Worm (Caenorhabditis elegans) whole organism, L3 larva: Measurements from ENCODE around the gene com-1.

ENCODE experiments used
- ama-1 ChIP-seq: fragments of 150-350 bp; optimal IDR thresholded peaks from 2 replicates; lab custom pipeline; 2018
- elt-3 ChIP-seq, 3 experiments: fragments of 150-350 bp in 1 of 3; sonication (generic microtip) in 2 of 3; optimal IDR thresholded peaks; 2 replicates in 2 of 3; 4 replicates in 1 of 3; lab custom pipeline; 2014 to 2017; ENCODE audit warnings: missing biosample characterization in 3 of 3, missing genetic modification characterization in 3 of 3
- fos-1 ChIP-seq: fragments of 150-350 bp; optimal IDR thresholded peaks from 2 replicates; lab custom pipeline; 2014; ENCODE audit warnings: missing biosample characterization, missing genetic modification characterization
- mdl-1 ChIP-seq: fragments of 150-350 bp; optimal IDR thresholded peaks from 2 replicates; lab custom pipeline; 2014; ENCODE audit warnings: missing biosample characterization, missing genetic modification characterization
- pqm-1 ChIP-seq: fragments of 150-350 bp; optimal IDR thresholded peaks from 2 replicates; lab custom pipeline; 2017; ENCODE audit warnings: missing biosample characterization, missing genetic modification characterization, inconsistent platforms
- snpc-4 ChIP-seq: fragments of 150-350 bp; optimal IDR thresholded peaks from 2 replicates; lab custom pipeline; 2014; ENCODE audit warnings: missing biosample characterization, missing genetic modification characterization
- ztf-11 ChIP-seq: fragments of 150-350 bp; optimal IDR thresholded peaks from 2 replicates; lab custom pipeline; 2014; ENCODE audit warnings: missing biosample characterization, missing genetic modification characterization

DNA sequence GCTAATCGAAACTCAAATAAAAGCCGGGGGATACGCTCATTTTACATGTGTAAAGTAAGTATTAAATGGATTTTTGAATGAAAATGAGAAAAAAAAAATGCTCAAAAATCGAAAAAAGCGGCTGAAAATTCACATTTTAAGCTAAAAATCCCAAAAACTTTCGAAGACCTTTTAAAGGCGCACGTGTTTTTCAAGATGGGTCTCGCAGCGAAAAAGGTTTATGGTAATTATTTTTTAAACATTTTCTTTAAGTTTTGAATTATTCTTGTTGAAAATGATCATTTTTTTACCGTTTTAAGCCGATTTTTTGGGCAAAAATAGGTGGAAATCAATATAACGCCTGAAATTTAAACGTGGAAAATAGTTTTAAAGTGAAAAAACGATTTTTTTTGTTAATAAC is 26.0 kb upstream of the com-1 start:
- no peak for TF ChIP-seq ama-1
- TF ChIP-seq fos-1 (tag; lab: Kevin White, UChicago): no peak
- no peak for TF ChIP-seq elt-3 (tag; optimal IDR thresholded peaks at IDR 0.05; lab: Kevin White, UChicago)
- no peak for TF ChIP-seq snpc-4 (tag; lab: Kevin White, UChicago)
- no peak for TF ChIP-seq ztf-11
- TF ChIP-seq mdl-1 (tag; lab: Kevin White, UChicago): no peak
- TF ChIP-seq pqm-1 (tag; lab: Kevin White, UChicago): no peak
